Worm (Caenorhabditis elegans) whole organism, L1 larva: ENCODE data around the gene clec-260.
A peak's percentile ranks its signal among the peaks of the same experiment; 100 is the strongest.

Experiments
- F16B12.6 ChIP-seq: fragments of 150-350 bp; optimal IDR thresholded peaks from 2 replicates; lab custom pipeline; 2014; ENCODE audit warnings: missing biosample characterization, missing genetic modification characterization
- aha-1 ChIP-seq: fragments of 150-350 bp; optimal IDR thresholded peaks from 2 replicates; lab custom pipeline; 2014; ENCODE audit warnings: missing biosample characterization, missing genetic modification characterization
- aly-2 ChIP-seq: fragments of 150-350 bp; optimal IDR thresholded peaks from 2 replicates; lab custom pipeline; 2014; ENCODE audit warnings: missing biosample characterization, missing genetic modification characterization
- ama-1 ChIP-seq: fragments of 150-350 bp; optimal IDR thresholded peaks from 2 replicates; lab custom pipeline; 2014
- blmp-1 ChIP-seq: fragments of 150-350 bp; optimal IDR thresholded peaks from 2 replicates; lab custom pipeline; 2014; ENCODE audit warnings: missing biosample characterization, missing genetic modification characterization
- ceh-63 ChIP-seq: fragments of 200-800 bp; sonication (Bioruptor generic); optimal IDR thresholded peaks from 2 replicates; lab custom pipeline; 2018; ENCODE audit warnings: mild to moderate bottlenecking, missing genetic modification characterization, missing compliant biosample characterization
- ceh-82 ChIP-seq, 3 experiments: fragments of 150-350 bp in 1 of 3; sonication (generic microtip) in 2 of 3; optimal IDR thresholded peaks; 2 replicates each; lab custom pipeline; 2014 to 2017; ENCODE audit warnings: missing biosample characterization in 3 of 3, missing genetic modification characterization in 3 of 3
- ceh-88 ChIP-seq: fragments of 200-800 bp; sonication (Bioruptor generic); IDR thresholded peaks from 2 replicates; pipeline ENCODE4 v1.3.6; 2022; ENCODE audit warnings: missing genetic modification characterization, missing compliant biosample characterization
- ceh-90 ChIP-seq: sonication (generic microtip); optimal IDR thresholded peaks from 2 replicates; lab custom pipeline; 2016; ENCODE audit warnings: missing genetic modification characterization, missing compliant biosample characterization
- ces-1 ChIP-seq: fragments of 150-350 bp; optimal IDR thresholded peaks from 2 replicates; lab custom pipeline; 2014; ENCODE audit warnings: missing biosample characterization, missing genetic modification reagents, missing genetic modification characterization
- dpl-1 ChIP-seq, 3 experiments: fragments of 150-350 bp in 2 of 3; sonication (generic microtip) in 1 of 3; optimal IDR thresholded peaks; 2 replicates each; lab custom pipeline; 2014 to 2017; ENCODE audit warnings: missing biosample characterization in 3 of 3, missing genetic modification characterization in 3 of 3, missing genetic modification reagents in 3 of 3
- dsc-1 ChIP-seq: sonication (generic microtip); optimal IDR thresholded peaks from 2 replicates; lab custom pipeline; 2016; ENCODE audit warnings: mild to moderate bottlenecking, missing genetic modification characterization, missing compliant biosample characterization
- efl-3 ChIP-seq: fragments of 200-800 bp; sonication (Bioruptor generic); optimal IDR thresholded peaks from 2 replicates; lab custom pipeline; 2018; ENCODE audit warnings: mild to moderate bottlenecking, missing genetic modification characterization, missing compliant biosample characterization
- egl-27 ChIP-seq, 2 experiments: fragments of 150-350 bp in 1 of 2; sonication (generic microtip); optimal IDR thresholded peaks; 3 replicates each; lab custom pipeline; 2017 to 2018; ENCODE audit warnings: missing biosample characterization in 2 of 2, missing genetic modification characterization in 2 of 2, missing genetic modification reagents in 2 of 2
- elt-2 ChIP-seq: sonication (generic microtip); optimal IDR thresholded peaks from 2 replicates; lab custom pipeline; 2016; ENCODE audit warnings: missing genetic modification characterization, mild to moderate bottlenecking, inconsistent platforms, missing compliant biosample characterization, missing genetic modification reagents
- elt-3 ChIP-seq, 6 experiments: fragments of 150-350 bp in 1 of 6; sonication (generic microtip); optimal IDR thresholded peaks; 2 replicates each; lab custom pipeline; 2017 to 2018; ENCODE audit warnings: missing biosample characterization in 6 of 6, missing genetic modification characterization in 6 of 6, inconsistent platforms in 1 of 6
- fkh-10 ChIP-seq: sonication (generic microtip); optimal IDR thresholded peaks from 2 replicates; lab custom pipeline; 2017; ENCODE audit warnings: missing biosample characterization, missing genetic modification reagents, missing genetic modification characterization
- fkh-8 ChIP-seq: sonication (generic microtip); optimal IDR thresholded peaks from 2 replicates; lab custom pipeline; 2016; ENCODE audit warnings: mild to moderate bottlenecking, missing genetic modification characterization, missing compliant biosample characterization
- fos-1 ChIP-seq: fragments of 150-350 bp; optimal IDR thresholded peaks from 2 replicates; lab custom pipeline; 2014; ENCODE audit warnings: missing biosample characterization, missing genetic modification characterization
- grh-1 ChIP-seq: fragments of 200-800 bp; sonication (Bioruptor generic); IDR thresholded peaks from 2 replicates; pipeline ENCODE4 v1.3.6; 2022; ENCODE audit warnings: missing genetic modification reagents, missing genetic modification characterization, missing compliant biosample characterization
- hpl-2 ChIP-seq: fragments of 150-350 bp; optimal IDR thresholded peaks from 2 replicates; lab custom pipeline; 2014; ENCODE audit warnings: missing biosample characterization, missing genetic modification reagents, missing genetic modification characterization
- irx-1 ChIP-seq: sonication (generic microtip); optimal IDR thresholded peaks from 2 replicates; lab custom pipeline; 2016; ENCODE audit warnings: missing genetic modification characterization, missing compliant biosample characterization
- isw-1 ChIP-seq: fragments of 200-800 bp; sonication (Bioruptor generic); IDR thresholded peaks from 2 replicates; pipeline ENCODE4 v1.3.6; 2022; ENCODE audit warnings: missing genetic modification characterization, missing compliant biosample characterization
- lin-13 ChIP-seq: fragments of 150-350 bp; optimal IDR thresholded peaks from 2 replicates; lab custom pipeline; 2014; ENCODE audit warnings: missing biosample characterization, missing genetic modification reagents, missing genetic modification characterization
- lin-14 ChIP-seq: fragments of 200-800 bp; sonication (Bioruptor generic); optimal IDR thresholded peaks from 2 replicates; lab custom pipeline; 2018; ENCODE audit warnings: mild to moderate bottlenecking, missing genetic modification characterization, moderate library complexity, missing compliant biosample characterization
- lin-35 ChIP-seq, 2 experiments: fragments of 150-350 bp; optimal IDR thresholded peaks; 2 replicates each; lab custom pipeline; 2014; ENCODE audit warnings: missing biosample characterization in 2 of 2, missing genetic modification characterization in 2 of 2, missing genetic modification reagents in 2 of 2
- mab-9 ChIP-seq: fragments of 200-800 bp; sonication (Bioruptor generic); IDR thresholded peaks from 2 replicates; pipeline ENCODE4 v1.3.6; 2022; ENCODE audit warnings: missing genetic modification reagents, missing genetic modification characterization, missing compliant biosample characterization
- mdl-1 ChIP-seq, 2 experiments: fragments of 150-350 bp; optimal IDR thresholded peaks; 2 replicates each; lab custom pipeline; 2014 to 2017; ENCODE audit warnings: missing biosample characterization in 2 of 2, missing genetic modification characterization in 2 of 2, inconsistent platforms in 1 of 2
- nhr-11 ChIP-seq: fragments of 150-350 bp; optimal IDR thresholded peaks from 2 replicates; lab custom pipeline; 2014; ENCODE audit warnings: missing biosample characterization, missing genetic modification characterization
- nhr-20 ChIP-seq: sonication (generic microtip); optimal IDR thresholded peaks from 2 replicates; lab custom pipeline; 2016; ENCODE audit warnings: mild to moderate bottlenecking, missing genetic modification characterization, missing compliant biosample characterization
- nhr-28 ChIP-seq: fragments of 150-350 bp; optimal IDR thresholded peaks from 2 replicates; lab custom pipeline; 2014; ENCODE audit warnings: missing biosample characterization, missing genetic modification characterization
- nhr-71 ChIP-seq: sonication (generic microtip); optimal IDR thresholded peaks from 2 replicates; lab custom pipeline; 2016; ENCODE audit warnings: mild to moderate bottlenecking, missing genetic modification characterization, moderate library complexity, missing compliant biosample characterization
- nhr-76 ChIP-seq: sonication (generic microtip); optimal IDR thresholded peaks from 2 replicates; lab custom pipeline; 2017; ENCODE audit warnings: missing biosample characterization, missing genetic modification characterization
- nhr-77 ChIP-seq: fragments of 150-350 bp; optimal IDR thresholded peaks from 2 replicates; lab custom pipeline; 2014; ENCODE audit warnings: missing biosample characterization, missing genetic modification characterization
- nhr-90 ChIP-seq: sonication (generic microtip); optimal IDR thresholded peaks from 2 replicates; lab custom pipeline; 2016; ENCODE audit warnings: mild to moderate bottlenecking, missing genetic modification characterization, missing compliant biosample characterization; ENCODE audit not compliant: poor library complexity
- pax-3 ChIP-seq: fragments of 200-800 bp; sonication (Bioruptor generic); optimal IDR thresholded peaks from 2 replicates; lab custom pipeline; 2018; ENCODE audit warnings: mild to moderate bottlenecking, missing genetic modification characterization, moderate library complexity, missing compliant biosample characterization
- rnt-1 ChIP-seq: sonication (generic microtip); optimal IDR thresholded peaks from 2 replicates; lab custom pipeline; 2016; ENCODE audit warnings: mild to moderate bottlenecking, missing genetic modification characterization, moderate library complexity, missing compliant biosample characterization
- snpc-4 ChIP-seq: fragments of 150-350 bp; optimal IDR thresholded peaks from 2 replicates; lab custom pipeline; 2014; ENCODE audit warnings: missing biosample characterization, missing genetic modification characterization
- snu-23 ChIP-seq: sonication (generic microtip); optimal IDR thresholded peaks from 2 replicates; lab custom pipeline; 2016; ENCODE audit warnings: missing genetic modification characterization, missing compliant biosample characterization
- sox-4 ChIP-seq: sonication (generic microtip); optimal IDR thresholded peaks from 2 replicates; lab custom pipeline; 2016; ENCODE audit warnings: missing genetic modification characterization, missing compliant biosample characterization
- sptf-1 ChIP-seq: fragments of 150-350 bp; optimal IDR thresholded peaks from 2 replicates; lab custom pipeline; 2014; ENCODE audit warnings: missing biosample characterization, missing genetic modification characterization
- tlp-1 ChIP-seq: fragments of 150-350 bp; optimal IDR thresholded peaks from 2 replicates; lab custom pipeline; 2014; ENCODE audit warnings: missing biosample characterization, missing genetic modification characterization
- unc-130 ChIP-seq: fragments of 150-350 bp; optimal IDR thresholded peaks from 2 replicates; lab custom pipeline; 2017; ENCODE audit warnings: missing biosample characterization, missing genetic modification characterization, inconsistent platforms
- xbp-1 ChIP-seq: sonication (generic microtip); optimal IDR thresholded peaks from 2 replicates; lab custom pipeline; 2016; ENCODE audit warnings: missing genetic modification characterization, missing compliant biosample characterization
- zag-1 ChIP-seq: fragments of 150-350 bp; optimal IDR thresholded peaks from 2 replicates; lab custom pipeline; 2014; ENCODE audit warnings: missing biosample characterization, missing genetic modification characterization
- zip-4 ChIP-seq: fragments of 200-800 bp; sonication (Bioruptor generic); optimal IDR thresholded peaks from 2 replicates; lab custom pipeline; 2018; ENCODE audit warnings: mild to moderate bottlenecking, missing genetic modification characterization, moderate library complexity, missing compliant biosample characterization
- ztf-4 ChIP-seq: fragments of 150-350 bp; optimal IDR thresholded peaks from 2 replicates; lab custom pipeline; 2014; ENCODE audit warnings: missing biosample characterization, missing genetic modification characterization

Gene clec-260

DNA sequence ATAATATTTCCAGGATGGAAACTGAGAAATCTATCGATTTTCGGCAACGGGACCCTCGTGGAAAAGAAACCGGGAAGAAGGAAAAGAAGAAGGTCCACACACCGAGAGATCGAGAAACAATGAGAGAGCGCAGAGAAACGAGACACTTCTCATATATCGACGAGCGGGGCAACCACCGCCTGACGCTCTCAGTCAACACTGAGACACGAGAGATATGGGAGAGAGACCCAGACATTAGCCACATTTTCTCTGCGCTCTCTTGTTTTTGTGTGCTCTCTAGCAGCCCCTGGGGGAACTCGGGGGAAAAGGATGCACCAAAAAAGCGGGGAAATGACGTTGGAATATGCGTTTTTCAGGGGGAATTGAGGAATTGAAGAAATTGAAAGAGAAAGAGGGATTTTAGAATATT is 19.6 kb upstream of the clec-260 start (continued):
- TF ChIP-seq pax-3 (tag; lab: Kevin White, UChicago) (peak; percentile 56), fos-1 (tag; lab: Kevin White, UChicago) (peak; percentile 20), nhr-11 (tag; lab: Kevin White, UChicago) (peak; percentile 20), lin-14 (peak; percentile 97), xbp-1 (tag; lab: Kevin White, UChicago) (peak; percentile 76), efl-3 (GFP tag; lab: Kevin White, UChicago) (no peak), nhr-77 (tag; lab: Kevin White, UChicago) (peak; percentile 35), mdl-1 (tag; optimal IDR thresholded peaks at IDR 0.05; lab: Kevin White, UChicago) (peak in 1 of 2 experiments; percentile 78), rnt-1 (tag; lab: Kevin White, UChicago) (peak; percentile 84), grh-1 (no peak), lin-13 (peak; percentile 79), dpl-1 (GFP tag; optimal IDR thresholded peaks at IDR 0.05; lab: Kevin White, UChicago) (peak in 2 of 3 experiments; percentile 48 to 49), ztf-4 (tag; lab: Kevin White, UChicago) (peak; percentile 78), nhr-28 (no peak), dsc-1 (tag; lab: Kevin White, UChicago) (peak; percentile 77), irx-1 (tag; lab: Kevin White, UChicago) (peak; percentile 38), unc-130 (peak; percentile 8), zip-4 (peak; percentile 17), ceh-82 (tag; optimal IDR thresholded peaks at IDR 0.05; lab: Kevin White, UChicago) (peak; percentile 64 to 72 (median 65)), mab-9 (peak; percentile 72), ama-1 (lab: Kevin White, UChicago) (no peak), F16B12.6 (tag; lab: Kevin White, UChicago) (peak; percentile 8), zag-1 (no peak), snpc-4 (peak; percentile 35), nhr-90 (peak; percentile 8), fkh-10 (peak; percentile 35), ces-1 (GFP tag; lab: Kevin White, UChicago) (no peak), nhr-76 (tag; lab: Kevin White, UChicago) (no peak)

DNA sequence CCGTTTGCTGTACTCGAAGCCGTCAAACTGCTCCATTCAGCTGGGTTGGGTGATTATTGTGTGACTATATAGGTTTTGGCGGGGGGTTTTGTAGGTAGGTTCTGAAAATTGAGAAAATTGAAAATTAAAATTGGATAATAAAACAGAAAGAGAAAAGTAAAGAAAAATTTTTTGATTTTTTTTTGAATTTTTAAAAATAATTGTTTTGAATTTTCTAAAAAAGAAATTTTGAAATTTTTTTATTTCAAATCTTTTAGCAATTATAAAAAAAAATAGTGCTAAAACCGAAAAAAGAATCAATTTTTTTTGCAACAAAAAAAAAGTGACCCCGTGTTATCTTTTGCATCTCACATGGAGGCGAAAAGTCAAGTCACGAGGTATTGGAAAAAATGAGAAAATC is 18.3 kb upstream of the clec-260 start, which contains the start of gene unc-51:
TSS of gene unc-51 (minus strand) at position 101 of the 400 bp plus-strand sequence.
- peak; percentile 14 for TF ChIP-seq nhr-90
- TF ChIP-seq xbp-1 (tag; lab: Kevin White, UChicago) = no peak
- TF ChIP-seq snu-23 (GFP tag; lab: Kevin White, UChicago) = peak; percentile 6
- TF ChIP-seq mdl-1 (tag; optimal IDR thresholded peaks at IDR 0.05; lab: Kevin White, UChicago) = peak in 1 of 2 experiments; percentile 15
- TF ChIP-seq nhr-20 = peak; percentile 15
- peak in 1 of 6 experiments; percentile 5 for TF ChIP-seq elt-3 (tag; optimal IDR thresholded peaks at IDR 0.05; lab: Kevin White, UChicago)
- peak; percentile 9 for TF ChIP-seq elt-2
- peak; percentile 28 for TF ChIP-seq nhr-71 (tag; lab: Kevin White, UChicago)
- peak in 1 of 2 experiments; percentile 9 for TF ChIP-seq lin-35 (GFP tag; optimal IDR thresholded peaks at IDR 0.05; lab: Kevin White, UChicago)
- no peak for TF ChIP-seq sox-4 (tag; lab: Kevin White, UChicago)
- peak; percentile 11 for TF ChIP-seq blmp-1

DNA sequence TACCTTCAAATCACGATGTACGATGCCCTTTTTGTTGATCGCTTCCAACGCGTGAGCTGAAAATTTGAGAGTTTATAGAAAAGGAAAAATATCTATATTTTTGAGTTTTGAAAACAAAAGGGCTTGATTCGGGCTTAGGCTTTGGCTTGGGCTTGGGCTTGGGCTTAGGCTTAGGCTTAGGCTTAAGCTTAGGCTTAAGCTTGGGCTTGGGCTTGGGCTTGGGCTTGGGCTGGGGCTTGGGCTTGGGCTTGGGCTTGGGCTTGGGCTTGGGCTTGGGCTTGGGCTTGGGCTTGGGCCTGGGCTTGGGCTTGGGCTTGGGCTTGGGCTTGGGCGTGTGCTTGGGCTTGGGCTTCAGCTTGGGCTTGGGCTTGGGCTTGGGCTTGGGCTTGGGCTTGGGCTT is 16.1 kb upstream of the clec-260 start:
- TF ChIP-seq lin-14 (no peak), ceh-90 (tag; lab: Kevin White, UChicago) (no peak), xbp-1 (tag; lab: Kevin White, UChicago) (no peak), efl-3 (GFP tag; lab: Kevin White, UChicago) (no peak), ceh-88 (no peak), ces-1 (GFP tag; lab: Kevin White, UChicago) (no peak), mdl-1 (tag; optimal IDR thresholded peaks at IDR 0.05; lab: Kevin White, UChicago) (no peak)

DNA sequence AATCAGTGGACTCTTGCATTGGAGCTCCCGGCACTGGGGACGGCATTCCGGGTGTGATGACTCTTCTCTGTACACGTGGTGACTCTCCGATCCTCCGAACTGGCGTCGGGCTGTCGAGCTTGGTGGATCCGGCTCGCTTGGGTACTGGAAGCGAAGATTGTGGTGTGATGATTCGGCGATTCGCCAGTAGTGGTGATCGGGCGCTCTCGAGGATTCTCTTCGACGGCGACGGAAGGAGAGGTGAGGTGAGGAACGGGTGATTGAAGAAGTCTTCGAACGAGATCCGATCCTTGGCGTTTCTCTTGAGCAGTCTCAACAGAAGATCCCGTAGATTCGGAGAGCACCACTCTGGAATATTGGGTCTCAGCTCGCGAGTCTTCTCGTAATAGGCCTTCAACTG is 14.5 kb upstream of the clec-260 start:
- TF ChIP-seq hpl-2 (no peak), lin-13 (no peak), tlp-1 (no peak), mdl-1 (tag; optimal IDR thresholded peaks at IDR 0.05; lab: Kevin White, UChicago) (no peak), isw-1 (GFP tag; lab: Robert Waterston, UW) (no peak), aha-1 (tag; lab: Kevin White, UChicago) (no peak), nhr-11 (tag; lab: Kevin White, UChicago) (no peak), egl-27 (tag; optimal IDR thresholded peaks at IDR 0.05; lab: Kevin White, UChicago) (no peak), snpc-4 (no peak), aly-2 (tag; lab: Kevin White, UChicago) (no peak), pax-3 (tag; lab: Kevin White, UChicago) (no peak), ces-1 (GFP tag; lab: Kevin White, UChicago) (no peak), ceh-63 (GFP tag; lab: Kevin White, UChicago) (no peak), nhr-90 (no peak), fkh-8 (tag; lab: Kevin White, UChicago) (no peak), nhr-77 (tag; lab: Kevin White, UChicago) (no peak), sptf-1 (no peak)
